Worm (Caenorhabditis elegans) whole organism, L4 larva: ENCODE measurements around the gene K08H2.7.

Source experiments
- D1046.2 ChIP-seq: fragments of 200-800 bp; sonication (Bioruptor generic); IDR thresholded peaks from 2 replicates; pipeline ENCODE4 v1.3.6; 2022; ENCODE audit warnings: missing genetic modification characterization, missing compliant biosample characterization
- aly-2 ChIP-seq: sonication (generic microtip); optimal IDR thresholded peaks from 2 replicates; lab custom pipeline; 2018; ENCODE audit warnings: missing biosample characterization, missing genetic modification characterization
- ama-1 ChIP-seq: fragments of 150-350 bp; optimal IDR thresholded peaks from 2 replicates; lab custom pipeline; 2014; ENCODE audit warnings: inconsistent platforms, mixed read lengths
- ceh-82 ChIP-seq: sonication (generic microtip); optimal IDR thresholded peaks from 2 replicates; lab custom pipeline; 2017; ENCODE audit warnings: missing biosample characterization, missing genetic modification characterization
- ces-1 ChIP-seq: fragments of 150-350 bp; sonication (generic microtip); optimal IDR thresholded peaks from 4 replicates; lab custom pipeline; 2014; ENCODE audit warnings: missing biosample characterization, missing genetic modification reagents, missing genetic modification characterization
- nhr-237 ChIP-seq: sonication (generic microtip); optimal IDR thresholded peaks from 2 replicates; lab custom pipeline; 2017; ENCODE audit warnings: missing biosample characterization, missing genetic modification characterization
- nhr-76 ChIP-seq: fragments of 150-350 bp; optimal IDR thresholded peaks from 2 replicates; lab custom pipeline; 2014; ENCODE audit warnings: missing biosample characterization, missing genetic modification characterization

- TF ChIP-seq D1046.2 (GFP tag; lab: Robert Waterston, UW) (no peak), ama-1 (lab: Kevin White, UChicago) (no peak), aly-2 (no peak), ceh-82 (tag; lab: Kevin White, UChicago) (no peak), nhr-237 (tag; lab: Kevin White, UChicago) (no peak), ces-1 (GFP tag; lab: Kevin White, UChicago) (no peak), nhr-76 (no peak)
Measured at ce11 chrX:13209026-13209425, 39.2 kb downstream of the K08H2.7 start.
